Fruit fly (Drosophila melanogaster) whole organism, embryonic: ENCODE measurements around the gene Trf4-1.

Experiments
- Ada2b ChIP-seq: fragments of 200-800 bp; sonication (Bioruptor generic); IDR thresholded peaks from 2 replicates; pipeline ENCODE4 v1.3.6; 2022; ENCODE audit warnings: missing biosample characterization, missing genetic modification characterization
- Aef1 ChIP-seq: fragments of 200-800 bp; sonication (Bioruptor generic); IDR thresholded peaks from 3 replicates; pipeline ENCODE4 v1.3.6; 2022; ENCODE audit warnings: missing biosample characterization, missing genetic modification characterization
- Atf3 ChIP-seq: fragments of 200-800 bp; sonication (Bioruptor generic); optimal IDR thresholded peaks from 3 replicates; lab custom pipeline; 2016; ENCODE audit warnings: missing biosample characterization, missing genetic modification characterization
- BtbVII ChIP-seq: fragments of 200-800 bp; sonication (Bioruptor generic); optimal IDR thresholded peaks from 3 replicates; lab custom pipeline; 2017; ENCODE audit warnings: missing biosample characterization, mild to moderate bottlenecking, missing genetic modification characterization
- CG11085 ChIP-seq: fragments of 200-800 bp; sonication (Bioruptor generic); IDR thresholded peaks from 2 replicates; pipeline ENCODE4 v1.3.6; 2022; ENCODE audit warnings: missing biosample characterization, missing genetic modification characterization
- CG11456 ChIP-seq: fragments of 200-800 bp; sonication (Bioruptor generic); IDR thresholded peaks from 3 replicates; pipeline ENCODE4 v1.3.6; 2022; ENCODE audit warnings: missing biosample characterization, missing genetic modification characterization
- CG12942 ChIP-seq: fragments of 200-800 bp; sonication (Bioruptor generic); optimal IDR thresholded peaks from 3 replicates; lab custom pipeline; 2016; ENCODE audit warnings: missing biosample characterization, missing genetic modification characterization
- CG15269 ChIP-seq: fragments of 200-800 bp; sonication (Bioruptor generic); optimal IDR thresholded peaks from 2 replicates; lab custom pipeline; 2018; ENCODE audit warnings: missing biosample characterization, mild to moderate bottlenecking, missing genetic modification characterization, moderate library complexity
- CG15601 ChIP-seq: fragments of 200-800 bp; sonication (Bioruptor generic); optimal IDR thresholded peaks from 3 replicates; lab custom pipeline; 2019; ENCODE audit warnings: missing biosample characterization, mild to moderate bottlenecking, missing genetic modification characterization, moderate library complexity
- CG16779 ChIP-seq: fragments of 200-800 bp; sonication (Bioruptor generic); IDR thresholded peaks from 2 replicates; pipeline ENCODE4 v1.3.6; 2022; ENCODE audit warnings: missing biosample characterization, missing genetic modification characterization
- CG17385 ChIP-seq: fragments of 200-800 bp; sonication (Bioruptor generic); optimal IDR thresholded peaks from 3 replicates; lab custom pipeline; 2018; ENCODE audit warnings: missing biosample characterization, mild to moderate bottlenecking, missing genetic modification characterization
- CG18619 ChIP-seq: fragments of 200-800 bp; sonication (Bioruptor generic); optimal IDR thresholded peaks from 3 replicates; lab custom pipeline; 2017; ENCODE audit warnings: missing biosample characterization, mild to moderate bottlenecking, missing genetic modification characterization
- CG2712 ChIP-seq: fragments of 200-800 bp; optimal IDR thresholded peaks from 3 replicates; lab custom pipeline; 2019; ENCODE audit warnings: missing biosample characterization, mild to moderate bottlenecking, missing genetic modification characterization, moderate library complexity
- CG2875 ChIP-seq: fragments of 200-800 bp; sonication (Bioruptor generic); optimal IDR thresholded peaks from 2 replicates; lab custom pipeline; 2017; ENCODE audit warnings: missing biosample characterization, mild to moderate bottlenecking, missing genetic modification characterization, missing genetic modification reagents
- CG30403 ChIP-seq: fragments of 200-800 bp; sonication (Bioruptor generic); optimal IDR thresholded peaks from 3 replicates; lab custom pipeline; 2016; ENCODE audit warnings: missing biosample characterization, missing genetic modification characterization
- CG32532 ChIP-seq: fragments of 200-800 bp; sonication (Bioruptor generic); IDR thresholded peaks from 2 replicates; pipeline ENCODE4 v1.3.6; 2022; ENCODE audit warnings: missing biosample characterization, missing genetic modification characterization
- CG3726 ChIP-seq: fragments of 200-800 bp; sonication (Bioruptor generic); IDR thresholded peaks from 3 replicates; pipeline ENCODE4, ENCODE4 v1.3.6; 2022; ENCODE audit warnings: missing biosample characterization, missing genetic modification characterization
- CG8478 ChIP-seq: fragments of >200 bp; optimal IDR thresholded peaks from 2 replicates; lab custom pipeline; 2018
- Camta ChIP-seq: fragments of 200-800 bp; sonication (Bioruptor generic); optimal IDR thresholded peaks from 2 replicates; lab custom pipeline; 2016; ENCODE audit warnings: missing biosample characterization, missing genetic modification characterization
- Dad ChIP-seq: fragments of 200-800 bp; sonication (Bioruptor generic); optimal IDR thresholded peaks from 3 replicates; lab custom pipeline; 2016; ENCODE audit warnings: missing biosample characterization, missing genetic modification characterization
- E2f1 ChIP-seq: fragments of 200-800 bp; sonication (Bioruptor generic); IDR thresholded peaks from 2 replicates; pipeline ENCODE4 v1.3.6; 2022; ENCODE audit warnings: missing biosample characterization, missing genetic modification characterization
- Ets65A ChIP-seq: fragments of 200-800 bp; sonication (Bioruptor generic); peaks from one replicate; lab custom pipeline; 2016; ENCODE audit warnings: missing biosample characterization, missing genetic modification characterization
- Fer1 ChIP-seq: fragments of 200-800 bp; sonication (Bioruptor generic); optimal IDR thresholded peaks from 2 replicates; lab custom pipeline; 2017; ENCODE audit warnings: missing biosample characterization, mild to moderate bottlenecking, missing genetic modification characterization
- H15 ChIP-seq: fragments of 200-800 bp; sonication (Bioruptor generic); IDR thresholded peaks from 3 replicates; pipeline ENCODE4 v1.3.6; 2022; ENCODE audit warnings: missing biosample characterization, missing genetic modification characterization
- H2.0 ChIP-seq: fragments of 200-800 bp; sonication (Bioruptor generic); IDR thresholded peaks from 2 replicates; pipeline ENCODE4 v1.3.6; 2022; ENCODE audit warnings: missing biosample characterization, missing genetic modification characterization
- Hr78 ChIP-seq, 2 experiments: fragments of 200-800 bp in 1 of 2; fragments of >200 bp in 1 of 2; sonication (Bioruptor generic) in 1 of 2; optimal IDR thresholded peaks; 2 replicates each; lab custom pipeline; 2017 to 2019; ENCODE audit warnings: missing biosample characterization in 2 of 2, missing genetic modification characterization in 2 of 2, mild to moderate bottlenecking in 1 of 2, moderate library complexity in 1 of 2
- Meics ChIP-seq: fragments of 200-800 bp; sonication (Bioruptor generic); optimal IDR thresholded peaks from 2 replicates; lab custom pipeline; 2017; ENCODE audit warnings: missing biosample characterization, mild to moderate bottlenecking, missing genetic modification characterization
- Nf-YC ChIP-seq: fragments of 200-800 bp; optimal IDR thresholded peaks from 3 replicates; lab custom pipeline; 2019; ENCODE audit warnings: missing biosample characterization, mild to moderate bottlenecking, missing genetic modification characterization, moderate library complexity
- Trl ChIP-seq, 3 experiments: fragments of >200 bp in 2 of 3; fragments of 200-800 bp in 1 of 3; sonication (Bioruptor generic) in 1 of 3; optimal IDR thresholded peaks; 2 replicates in 1 of 3; 3 replicates in 2 of 3; lab custom pipeline; 2016 to 2017; ENCODE audit warnings: missing biosample characterization in 1 of 3, missing genetic modification characterization in 1 of 3
- Xbp1 ChIP-seq: fragments of 200-800 bp; sonication (Bioruptor generic); optimal IDR thresholded peaks from 3 replicates; lab custom pipeline; 2016; ENCODE audit warnings: missing biosample characterization, mild to moderate bottlenecking, missing genetic modification characterization
- ap ChIP-seq: fragments of 200-800 bp; sonication (Bioruptor generic); IDR thresholded peaks from 2 replicates; pipeline ENCODE4 v1.3.6; 2022; ENCODE audit warnings: missing biosample characterization, missing genetic modification characterization
- az2 ChIP-seq: fragments of 200-800 bp; sonication (Bioruptor generic); optimal IDR thresholded peaks from 3 replicates; lab custom pipeline; 2016; ENCODE audit warnings: missing biosample characterization, missing genetic modification characterization
- bab2 ChIP-seq: fragments of 200-800 bp; sonication (Bioruptor generic); optimal IDR thresholded peaks from 2 replicates; lab custom pipeline; 2016; ENCODE audit warnings: missing biosample characterization, missing genetic modification characterization
- dysf ChIP-seq: fragments of 200-800 bp; sonication (Bioruptor generic); IDR thresholded peaks from 3 replicates; pipeline ENCODE4 v1.3.6; 2022; ENCODE audit warnings: missing biosample characterization, missing genetic modification characterization
- eve ChIP-seq, 2 experiments: fragments of >200 bp; optimal IDR thresholded peaks; 2 replicates each; lab custom pipeline; 2017; ENCODE audit warnings: missing biosample characterization in 2 of 2, missing genetic modification characterization in 2 of 2
- gce ChIP-seq: fragments of 200-800 bp; sonication (Bioruptor generic); IDR thresholded peaks from 3 replicates; pipeline ENCODE4 v1.3.6; 2022; ENCODE audit warnings: missing biosample characterization, missing genetic modification characterization
- gro ChIP-seq: fragments of 200-800 bp; sonication (Bioruptor generic); optimal IDR thresholded peaks from 2 replicates; lab custom pipeline; 2016; ENCODE audit warnings: missing biosample characterization, missing genetic modification characterization
- gt ChIP-seq: fragments of 200-800 bp; sonication (Bioruptor generic); IDR thresholded peaks from 2 replicates; pipeline ENCODE4 v1.3.6; 2022; ENCODE audit warnings: missing biosample characterization, missing genetic modification characterization
- her ChIP-seq: fragments of 200-800 bp; sonication (Bioruptor generic); optimal IDR thresholded peaks from 2 replicates; lab custom pipeline; 2016; ENCODE audit warnings: missing biosample characterization, missing genetic modification characterization
- kni ChIP-seq: fragments of 200-800 bp; sonication (Bioruptor generic); optimal IDR thresholded peaks from 3 replicates; lab custom pipeline; 2017; ENCODE audit warnings: mild to moderate bottlenecking, missing biosample characterization, missing genetic modification reagents, missing genetic modification characterization
- mirr ChIP-seq: fragments of 200-800 bp; sonication (Bioruptor generic); optimal IDR thresholded peaks from 3 replicates; lab custom pipeline; 2018; ENCODE audit warnings: missing biosample characterization, mild to moderate bottlenecking, missing genetic modification characterization
- nmo ChIP-seq: fragments of 200-800 bp; sonication (Bioruptor generic); optimal IDR thresholded peaks from 2 replicates; lab custom pipeline; 2018; ENCODE audit warnings: missing biosample characterization, mild to moderate bottlenecking, missing genetic modification characterization, moderate library complexity
- pho ChIP-seq: fragments of 200-800 bp; sonication (Bioruptor generic); optimal IDR thresholded peaks from 2 replicates; lab custom pipeline; 2016; ENCODE audit warnings: missing biosample characterization, missing genetic modification characterization
- pum ChIP-seq: fragments of 200-800 bp; sonication (Bioruptor generic); optimal IDR thresholded peaks from 2 replicates; lab custom pipeline; 2016; ENCODE audit warnings: missing biosample characterization, missing genetic modification characterization
- slbo ChIP-seq: fragments of 200-800 bp; sonication (Bioruptor generic); IDR thresholded peaks from 2 replicates; pipeline ENCODE4 v1.3.6; 2022; ENCODE audit warnings: missing biosample characterization, missing genetic modification characterization
- sug ChIP-seq: fragments of 200-800 bp; optimal IDR thresholded peaks from 2 replicates; lab custom pipeline; 2019; ENCODE audit warnings: missing biosample characterization, mild to moderate bottlenecking, missing genetic modification characterization, moderate library complexity
- tap ChIP-seq: fragments of 200-800 bp; optimal IDR thresholded peaks from 3 replicates; lab custom pipeline; 2019; ENCODE audit warnings: missing biosample characterization, mild to moderate bottlenecking, missing genetic modification characterization, moderate library complexity
- trh ChIP-seq: fragments of 200-800 bp; sonication (Bioruptor generic); optimal IDR thresholded peaks from 2 replicates; lab custom pipeline; 2016; ENCODE audit warnings: missing biosample characterization, missing genetic modification characterization
- twi ChIP-seq: fragments of 200-800 bp; optimal IDR thresholded peaks from 2 replicates; lab custom pipeline; 2019; ENCODE audit warnings: missing biosample characterization, mild to moderate bottlenecking, missing genetic modification characterization, moderate library complexity
- vvl ChIP-seq: fragments of 200-800 bp; sonication (Bioruptor generic); IDR thresholded peaks from 2 replicates; pipeline ENCODE4 v1.3.6; 2022; ENCODE audit warnings: missing biosample characterization, missing genetic modification characterization
- wek ChIP-seq: fragments of 200-800 bp; sonication (Bioruptor generic); optimal IDR thresholded peaks from 3 replicates; lab custom pipeline; 2018; ENCODE audit warnings: missing biosample characterization, mild to moderate bottlenecking, missing genetic modification characterization, moderate library complexity
- yki ChIP-seq: fragments of >200 bp; optimal IDR thresholded peaks from 3 replicates; lab custom pipeline; 2018
- zf30C ChIP-seq: fragments of 200-800 bp; sonication (Bioruptor generic); optimal IDR thresholded peaks from 3 replicates; lab custom pipeline; 2018; ENCODE audit warnings: missing biosample characterization, mild to moderate bottlenecking, missing genetic modification characterization

The Trf4-1 gene

dm6 chrX:8536649-8537048, 23.5 kb upstream of the Trf4-1 start (continued):
- TF ChIP-seq dysf (GFP tag; lab: Robert Waterston, UW) (0 out of 3 replicates have a peak, but pooled peaks have one; percentile 49), CG2712 (tag; lab: Kevin White, UChicago) (peak; percentile 10), zf30C (GFP tag; lab: Kevin White, UChicago) (no peak), Fer1 (GFP tag; lab: Kevin White, UChicago) (peak; percentile 44), trh (no peak), nmo (GFP tag; lab: Kevin White, UChicago) (peak; percentile 4), Trl (optimal IDR thresholded peaks at IDR 0.05; lab: Kevin White, UChicago) (no peak), Trl (GFP tag; optimal IDR thresholded peaks at IDR 0.05; lab: Kevin White, UChicago) (peak; percentile 46), CG3726 (GFP tag; lab: Robert Waterston, UW) (no peak), CG30403 (GFP tag; lab: Kevin White, UChicago) (peak; percentile 4), Ada2b (GFP tag; lab: Robert Waterston, UW) (peak; percentile 66), tap (no peak), E2f1 (no peak), CG15269 (tag; lab: Kevin White, UChicago) (peak; percentile 18), CG17385 (GFP tag; lab: Kevin White, UChicago) (peak; percentile 14), slbo (peak; percentile 63), Nf-YC (tag; lab: Kevin White, UChicago) (no peak), Hr78 (GFP tag; optimal IDR thresholded peaks at IDR 0.05; lab: Kevin White, UChicago) (peak in 1 of 2 experiments; percentile 29), CG32532 (GFP tag; lab: Robert Waterston, UW) (peak; percentile 60; the same call in 1 of the 2 replicates), H2.0 (peak; percentile 49; the same call in 1 of the 2 replicates), CG11085 (GFP tag; lab: Robert Waterston, UW) (no peak), gce (GFP tag; lab: Robert Waterston, UW) (0 out of 3 replicates have a peak, but pooled peaks have one; percentile 47), az2 (peak; percentile 2), sug (tag; lab: Kevin White, UChicago) (no peak), Dad (no peak), yki (lab: Kevin White, UChicago) (no peak), gt (GFP tag; lab: Robert Waterston, UW) (no peak), twi (tag; lab: Kevin White, UChicago) (no peak), Xbp1 (GFP tag; lab: Kevin White, UChicago) (peak; percentile 21), Camta (no peak), eve (GFP tag; optimal IDR thresholded peaks at IDR 0.05; lab: Kevin White, UChicago) (peak in 1 of 2 experiments; percentile 6), CG18619 (GFP tag; lab: Kevin White, UChicago) (no peak), Atf3 (no peak), H15 (GFP tag; lab: Robert Waterston, UW) (no peak), CG15601 (tag; lab: Kevin White, UChicago) (no peak), wek (GFP tag; lab: Kevin White, UChicago) (no peak), her (peak; percentile 14), BtbVII (GFP tag; lab: Kevin White, UChicago) (peak; percentile 14), bab2 (GFP tag; lab: Kevin White, UChicago) (peak; percentile 31), Meics (GFP tag; lab: Kevin White, UChicago) (peak; percentile 15), Ets65A (GFP tag; lab: Kevin White, UChicago) (peak; percentile 89), kni (no peak), pho (GFP tag; lab: Kevin White, UChicago) (no peak), ap (no peak), CG8478 (no peak), CG2875 (GFP tag; lab: Kevin White, UChicago) (no peak), mirr (GFP tag; lab: Kevin White, UChicago) (no peak), CG16779 (GFP tag; lab: Robert Waterston, UW) (no peak), CG12942 (no peak), CG11456 (GFP tag; lab: Robert Waterston, UW) (no peak), pum (GFP tag; lab: Kevin White, UChicago) (peak; percentile 5), Aef1 (0 out of 3 replicates have a peak, but pooled peaks have one; percentile 32), vvl (GFP tag; lab: Robert Waterston, UW) (peak; percentile 50; the same call in 1 of the 2 replicates), gro (peak; percentile 31)
